Fruit fly (Drosophila melanogaster) whole organism, pupa: ENCODE results near the gene upd2.

Experiments
- CG10348 ChIP-seq: fragments of 200-800 bp; sonication (Bioruptor generic); IDR thresholded peaks from 2 replicates; pipeline ENCODE4 v1.3.6; 2022; ENCODE audit warnings: missing biosample characterization, missing genetic modification characterization
- CG12605 ChIP-seq: fragments of 200-800 bp; sonication (Bioruptor generic); IDR thresholded peaks from 2 replicates; pipeline ENCODE4 v1.3.6; 2022; ENCODE audit warnings: missing biosample characterization, missing genetic modification characterization
- CG13204 ChIP-seq: fragments of 200-800 bp; sonication (Bioruptor generic); optimal IDR thresholded peaks from 2 replicates; lab custom pipeline; 2018; ENCODE audit warnings: missing biosample characterization, mild to moderate bottlenecking, missing genetic modification characterization, moderate library complexity
- CG14655 ChIP-seq: fragments of 200-800 bp; sonication (Bioruptor generic); optimal IDR thresholded peaks from 3 replicates; lab custom pipeline; 2017; ENCODE audit warnings: mild to moderate bottlenecking, missing biosample characterization, missing genetic modification reagents, missing genetic modification characterization
- CG15710 ChIP-seq: fragments of 200-800 bp; sonication (Bioruptor generic); optimal IDR thresholded peaks from 2 replicates; lab custom pipeline; 2018; ENCODE audit warnings: missing biosample characterization, mild to moderate bottlenecking, missing genetic modification characterization, moderate library complexity
- CG17806 ChIP-seq: fragments of 200-800 bp; sonication (Bioruptor generic); optimal IDR thresholded peaks from 2 replicates; lab custom pipeline; 2018; ENCODE audit warnings: missing biosample characterization, mild to moderate bottlenecking, missing genetic modification characterization, moderate library complexity
- CG32121 ChIP-seq: fragments of 200-800 bp; sonication (Bioruptor generic); IDR thresholded peaks from 2 replicates; pipeline ENCODE4 v1.3.6; 2022; ENCODE audit warnings: missing biosample characterization, missing genetic modification characterization
- CG34367 ChIP-seq: fragments of 200-800 bp; sonication (Bioruptor generic); optimal IDR thresholded peaks from 2 replicates; lab custom pipeline; 2018; ENCODE audit warnings: missing biosample characterization, mild to moderate bottlenecking, missing genetic modification characterization
- CG4496 ChIP-seq: fragments of 200-800 bp; sonication (Bioruptor generic); IDR thresholded peaks from 3 replicates; pipeline ENCODE4 v1.3.6; 2022; ENCODE audit warnings: missing biosample characterization, missing genetic modification characterization
- CG8159 ChIP-seq: fragments of 200-800 bp; sonication (Bioruptor generic); optimal IDR thresholded peaks from 3 replicates; lab custom pipeline; 2018; ENCODE audit warnings: missing biosample characterization, mild to moderate bottlenecking, missing genetic modification characterization, moderate library complexity
- CG8301 ChIP-seq: fragments of 200-800 bp; sonication (Bioruptor generic); optimal IDR thresholded peaks from 2 replicates; lab custom pipeline; 2018; ENCODE audit warnings: missing biosample characterization, mild to moderate bottlenecking, missing genetic modification characterization
- CG9948 ChIP-seq: fragments of 200-800 bp; sonication (Bioruptor generic); optimal IDR thresholded peaks from 2 replicates; lab custom pipeline; 2018; ENCODE audit warnings: missing biosample characterization, mild to moderate bottlenecking, missing genetic modification characterization, moderate library complexity
- D1 ChIP-seq: fragments of 200-800 bp; sonication (Bioruptor generic); optimal IDR thresholded peaks from 2 replicates; lab custom pipeline; 2018; ENCODE audit warnings: missing biosample characterization, mild to moderate bottlenecking, missing genetic modification characterization, moderate library complexity
- EcR ChIP-seq: fragments of 200-800 bp; sonication (Bioruptor generic); optimal IDR thresholded peaks from 3 replicates; lab custom pipeline; 2019; ENCODE audit warnings: missing biosample characterization, missing genetic modification characterization, mild to moderate bottlenecking, moderate library complexity, missing genetic modification reagents
- Ets98B ChIP-seq: fragments of 200-800 bp; sonication (Bioruptor generic); IDR thresholded peaks from 2 replicates; pipeline ENCODE4 v1.3.6; 2022; ENCODE audit warnings: missing biosample characterization, missing genetic modification characterization
- Pif1A ChIP-seq: fragments of 200-800 bp; sonication (Bioruptor generic); optimal IDR thresholded peaks from 3 replicates; lab custom pipeline; 2016; ENCODE audit warnings: missing biosample characterization, missing genetic modification characterization
- Pif1B ChIP-seq: fragments of 200-800 bp; sonication (Bioruptor generic); optimal IDR thresholded peaks from 3 replicates; lab custom pipeline; 2016; ENCODE audit warnings: missing biosample characterization, missing genetic modification characterization
- Snoo ChIP-seq: fragments of 200-800 bp; sonication (Bioruptor generic); optimal IDR thresholded peaks from 3 replicates; lab custom pipeline; 2017; ENCODE audit warnings: missing biosample characterization, mild to moderate bottlenecking, missing genetic modification characterization, inconsistent platforms
- fd96Ca ChIP-seq: fragments of 200-800 bp; sonication (Bioruptor generic); IDR thresholded peaks from 3 replicates; pipeline ENCODE4 v1.3.6; 2022; ENCODE audit warnings: missing biosample characterization, missing genetic modification characterization
- gl ChIP-seq: fragments of 200-800 bp; sonication (Bioruptor generic); optimal IDR thresholded peaks from 2 replicates; lab custom pipeline; 2018; ENCODE audit warnings: missing biosample characterization, mild to moderate bottlenecking, missing genetic modification characterization
- rn ChIP-seq: fragments of 200-800 bp; sonication (Bioruptor generic); IDR thresholded peaks from 2 replicates; pipeline ENCODE4 v1.3.6; 2022; ENCODE audit warnings: missing biosample characterization, missing genetic modification characterization

Gene upd2

DNA sequence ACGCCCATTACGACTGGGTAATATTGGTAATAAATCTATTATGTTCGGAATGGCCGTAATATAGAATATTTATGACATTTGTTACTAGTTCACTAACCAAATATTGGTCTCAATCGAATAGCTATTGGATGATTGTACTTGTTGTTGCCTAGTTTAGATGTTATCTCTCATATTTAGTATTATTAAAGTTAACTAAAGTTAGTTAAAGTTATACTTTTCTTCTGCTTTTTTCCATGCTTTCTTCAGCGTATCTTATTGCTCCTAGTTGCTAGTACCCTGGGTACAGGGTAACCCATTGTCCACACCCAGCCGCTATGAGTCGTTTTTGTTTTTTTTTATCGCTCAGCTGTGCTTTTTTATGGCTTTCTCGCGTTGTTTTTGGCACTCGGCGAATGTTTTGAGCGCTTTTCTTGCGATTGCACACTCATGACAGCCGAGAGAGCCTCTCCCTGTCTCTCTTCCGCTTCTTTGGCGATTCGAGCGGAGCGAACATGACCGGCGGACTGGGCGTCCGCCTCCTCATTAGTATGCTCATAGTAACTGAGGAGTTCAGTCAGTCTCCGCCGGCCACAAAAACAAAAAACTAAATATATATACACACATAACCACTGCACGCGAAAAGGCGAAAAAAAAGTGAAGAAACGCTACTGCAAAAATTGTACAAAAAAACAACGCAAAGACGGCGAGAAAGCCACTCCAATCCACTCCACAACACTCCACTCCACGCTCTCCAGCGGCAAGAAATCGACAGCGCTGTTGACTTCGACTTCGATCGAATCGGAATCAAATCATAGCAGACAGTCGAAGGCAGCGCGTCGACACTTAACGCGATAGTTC is 33.6 kb upstream of the upd2 start, which contains the start of gene upd3:
Gene upd3, plus strand, starts transcription at position 749 of the 837 bp plus-strand sequence.
- TF ChIP-seq CG12605 (0 out of 2 replicates have a peak, but pooled peaks have one; percentile 44), fd96Ca (GFP tag; lab: Robert Waterston, UW) (0 out of 3 replicates have a peak, but pooled peaks have one; percentile 22), CG13204 (GFP tag; lab: Kevin White, UChicago) (peak; percentile 68), CG15710 (tag; lab: Kevin White, UChicago) (peak; percentile 18), CG14655 (GFP tag; lab: Kevin White, UChicago) (no peak), CG8301 (tag; lab: Kevin White, UChicago) (no peak), CG8159 (tag; lab: Kevin White, UChicago) (peak; percentile 31)

dm6 chrX:18275902-18276301 is 32.8 kb upstream of the upd2 start:
- TF ChIP-seq CG4496 (GFP tag; lab: Robert Waterston, UW) (no peak), D1 (tag; lab: Kevin White, UChicago) (no peak), CG8301 (tag; lab: Kevin White, UChicago) (no peak), CG10348 (GFP tag; lab: Robert Waterston, UW) (no peak), fd96Ca (GFP tag; lab: Robert Waterston, UW) (no peak), Snoo (tag; lab: Kevin White, UChicago) (no peak), CG9948 (tag; lab: Kevin White, UChicago) (no peak), EcR (GFP tag; lab: Kevin White, UChicago) (no peak), CG17806 (tag; lab: Kevin White, UChicago) (no peak), gl (tag; lab: Kevin White, UChicago) (no peak), rn (GFP tag; lab: Robert Waterston, UW) (no peak), Ets98B (GFP tag; lab: Robert Waterston, UW) (no peak), CG8159 (tag; lab: Kevin White, UChicago) (no peak), CG12605 (no peak), CG15710 (tag; lab: Kevin White, UChicago) (no peak), Pif1A (GFP tag; lab: Kevin White, UChicago) (no peak)

- TF ChIP-seq CG4496 (GFP tag; lab: Robert Waterston, UW) (no peak), Pif1B (GFP tag; lab: Kevin White, UChicago) (no peak), CG9948 (tag; lab: Kevin White, UChicago) (peak; percentile 63), CG34367 (peak; percentile 42), CG17806 (tag; lab: Kevin White, UChicago) (peak; percentile 56), CG8301 (tag; lab: Kevin White, UChicago) (peak; percentile 20), CG32121 (GFP tag; lab: Robert Waterston, UW) (no peak), CG14655 (GFP tag; lab: Kevin White, UChicago) (peak; percentile 68), CG15710 (tag; lab: Kevin White, UChicago) (peak; percentile 72), EcR (GFP tag; lab: Kevin White, UChicago) (no peak), CG8159 (tag; lab: Kevin White, UChicago) (peak; percentile 74), fd96Ca (GFP tag; lab: Robert Waterston, UW) (no peak), CG10348 (GFP tag; lab: Robert Waterston, UW) (no peak), Snoo (tag; lab: Kevin White, UChicago) (peak; percentile 67)
Observed at dm6 chrX:18273180-18274016, 30.3 kb upstream of the upd2 start.

DNA sequence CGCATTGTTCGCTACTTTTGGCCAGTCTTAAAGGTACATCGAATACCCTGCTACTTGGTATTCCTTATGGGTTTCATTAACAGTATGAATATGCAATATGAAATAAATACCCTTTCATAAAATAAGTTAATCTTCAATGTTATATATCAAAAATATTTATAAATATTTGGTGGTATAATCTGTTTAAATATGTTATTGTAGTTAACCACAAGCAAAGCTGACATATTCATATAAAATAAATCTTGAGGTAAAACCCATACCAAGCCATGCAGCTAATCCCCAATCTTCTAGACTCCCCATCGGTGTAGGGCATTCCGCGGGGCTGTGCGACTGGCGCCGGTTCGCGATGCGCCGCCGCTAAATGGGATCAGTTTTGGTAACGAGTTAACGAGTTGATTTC is 29.3 kb upstream of the upd2 start:
- TF ChIP-seq Ets98B (GFP tag; lab: Robert Waterston, UW) = no peak
- TF ChIP-seq CG32121 (GFP tag; lab: Robert Waterston, UW) = no peak
- peak; percentile 30 for TF ChIP-seq Pif1A (GFP tag; lab: Kevin White, UChicago)
- peak; percentile 45 for TF ChIP-seq CG17806 (tag; lab: Kevin White, UChicago)
- TF ChIP-seq CG14655 (GFP tag; lab: Kevin White, UChicago) = peak; percentile 75
- TF ChIP-seq CG13204 (GFP tag; lab: Kevin White, UChicago) = no peak
- no peak for TF ChIP-seq rn (GFP tag; lab: Robert Waterston, UW)
- TF ChIP-seq CG9948 (tag; lab: Kevin White, UChicago) = peak; percentile 60
- TF ChIP-seq EcR (GFP tag; lab: Kevin White, UChicago) = no peak
- peak; percentile 50 for TF ChIP-seq CG34367
- TF ChIP-seq Snoo (tag; lab: Kevin White, UChicago) = peak; percentile 65
- TF ChIP-seq Pif1B (GFP tag; lab: Kevin White, UChicago) = peak; percentile 36
- peak; percentile 58 for TF ChIP-seq CG8301 (tag; lab: Kevin White, UChicago)
- no peak for TF ChIP-seq CG12605
- no peak for TF ChIP-seq D1 (tag; lab: Kevin White, UChicago)
- peak; percentile 78 for TF ChIP-seq CG8159 (tag; lab: Kevin White, UChicago)
- TF ChIP-seq fd96Ca (GFP tag; lab: Robert Waterston, UW) = no peak
- TF ChIP-seq CG4496 (GFP tag; lab: Robert Waterston, UW) = no peak
- no peak for TF ChIP-seq CG10348 (GFP tag; lab: Robert Waterston, UW)
- no peak for TF ChIP-seq gl (tag; lab: Kevin White, UChicago)
- TF ChIP-seq CG15710 (tag; lab: Kevin White, UChicago) = peak; percentile 73
